Worm (Caenorhabditis elegans) whole organism, late embryonic: ENCODE measurements around the gene hda-5.

Source experiments
- C08G9.2 ChIP-seq: sonication (generic microtip); optimal IDR thresholded peaks from 2 replicates; lab custom pipeline; 2016; ENCODE audit warnings: mild to moderate bottlenecking, missing genetic modification characterization, moderate library complexity, missing compliant biosample characterization
- C38D4.7 ChIP-seq: fragments of 200-800 bp; sonication (Bioruptor generic); optimal IDR thresholded peaks from 2 replicates; lab custom pipeline; 2018; ENCODE audit warnings: mild to moderate bottlenecking, missing genetic modification characterization, moderate library complexity, missing compliant biosample characterization
- K09A11.1 ChIP-seq: sonication (generic microtip); optimal IDR thresholded peaks from 2 replicates; lab custom pipeline; 2017; ENCODE audit warnings: antibody characterized with exemption, mild to moderate bottlenecking, missing genetic modification characterization, missing compliant biosample characterization; ENCODE audit not compliant: insufficient read depth
- T23F11.4 ChIP-seq: fragments of 200-800 bp; sonication (Bioruptor generic); optimal IDR thresholded peaks from 2 replicates; lab custom pipeline; 2018; ENCODE audit warnings: mild to moderate bottlenecking, missing genetic modification characterization, missing compliant biosample characterization
- Y22D7AL.16 ChIP-seq: sonication (generic microtip); optimal IDR thresholded peaks from 2 replicates; lab custom pipeline; 2016; ENCODE audit warnings: missing genetic modification characterization, missing compliant biosample characterization
- ahr-1 ChIP-seq: sonication (generic microtip); optimal IDR thresholded peaks from 2 replicates; lab custom pipeline; 2016; ENCODE audit warnings: missing genetic modification characterization, missing compliant biosample characterization
- ceh-14 ChIP-seq: sonication (generic microtip); optimal IDR thresholded peaks from 2 replicates; lab custom pipeline; 2016; ENCODE audit warnings: missing genotype, missing genetic modification characterization, missing compliant biosample characterization
- ceh-18 ChIP-seq: sonication (generic microtip); optimal IDR thresholded peaks from 2 replicates; lab custom pipeline; 2016; ENCODE audit warnings: missing genetic modification characterization, missing compliant biosample characterization
- ceh-22 ChIP-seq: sonication (generic microtip); optimal IDR thresholded peaks from 2 replicates; lab custom pipeline; 2017; ENCODE audit warnings: missing biosample characterization, missing genetic modification characterization
- ceh-48 ChIP-seq: sonication (generic microtip); optimal IDR thresholded peaks from 2 replicates; lab custom pipeline; 2016; ENCODE audit warnings: missing genetic modification characterization, inconsistent platforms, missing compliant biosample characterization
- ceh-6 ChIP-seq: fragments of 200-800 bp; sonication (Bioruptor generic); optimal IDR thresholded peaks from 2 replicates; lab custom pipeline; 2018; ENCODE audit warnings: mild to moderate bottlenecking, missing genetic modification characterization, missing compliant biosample characterization
- dmd-4 ChIP-seq: sonication (generic microtip); optimal IDR thresholded peaks from 2 replicates; lab custom pipeline; 2016; ENCODE audit warnings: borderline replicate concordance, missing genetic modification characterization, missing compliant biosample characterization
- elt-2 ChIP-seq: sonication (generic microtip); optimal IDR thresholded peaks from 2 replicates; lab custom pipeline; 2016; ENCODE audit warnings: missing genetic modification reagents, missing genetic modification characterization, missing compliant biosample characterization
- fax-1 ChIP-seq: sonication (generic microtip); optimal IDR thresholded peaks from 2 replicates; lab custom pipeline; 2016; ENCODE audit warnings: missing genotype, missing genetic modification characterization, missing compliant biosample characterization
- hlh-13 ChIP-seq: fragments of 200-800 bp; sonication (Bioruptor generic); optimal IDR thresholded peaks from 2 replicates; lab custom pipeline; 2018; ENCODE audit warnings: mild to moderate bottlenecking, missing genetic modification characterization, missing compliant biosample characterization
- lim-6 ChIP-seq: sonication (generic microtip); optimal IDR thresholded peaks from 2 replicates; lab custom pipeline; 2016; ENCODE audit warnings: missing genetic modification characterization, missing compliant biosample characterization
- mec-3 ChIP-seq: sonication (generic microtip); optimal IDR thresholded peaks from 2 replicates; lab custom pipeline; 2016; ENCODE audit warnings: borderline replicate concordance, missing genetic modification characterization, missing compliant biosample characterization
- nfya-1 ChIP-seq: sonication (generic microtip); optimal IDR thresholded peaks from 2 replicates; lab custom pipeline; 2017; ENCODE audit warnings: missing genetic modification characterization, mild to moderate bottlenecking, missing compliant biosample characterization, antibody characterized with exemption, moderate library complexity
- nhr-11 ChIP-seq: fragments of 150-350 bp; optimal IDR thresholded peaks from 2 replicates; lab custom pipeline; 2014; ENCODE audit warnings: missing biosample characterization, missing genetic modification characterization
- npax-4 ChIP-seq: sonication (generic microtip); optimal IDR thresholded peaks from 2 replicates; lab custom pipeline; 2016; ENCODE audit warnings: missing genetic modification characterization, missing compliant biosample characterization
- pag-3 ChIP-seq: sonication (generic microtip); optimal IDR thresholded peaks from 2 replicates; lab custom pipeline; 2016; ENCODE audit warnings: missing compliant biosample characterization, missing genetic modification characterization, borderline replicate concordance
- pat-9 ChIP-seq: fragments of 200-800 bp; sonication (Bioruptor generic); optimal IDR thresholded peaks from 2 replicates; lab custom pipeline; 2018; ENCODE audit warnings: mild to moderate bottlenecking, missing genetic modification characterization, moderate library complexity, missing compliant biosample characterization
- pha-2 ChIP-seq: sonication (generic microtip); optimal IDR thresholded peaks from 2 replicates; lab custom pipeline; 2017; ENCODE audit warnings: mild to moderate bottlenecking, missing genetic modification characterization, missing compliant biosample characterization
- rnt-1 ChIP-seq: sonication (generic microtip); optimal IDR thresholded peaks from 2 replicates; lab custom pipeline; 2016; ENCODE audit warnings: missing genetic modification characterization, missing compliant biosample characterization
- sdc-2 ChIP-seq: sonication (generic microtip); optimal IDR thresholded peaks from 2 replicates; lab custom pipeline; 2016; ENCODE audit warnings: missing genotype, missing genetic modification characterization, missing compliant biosample characterization
- sox-2 ChIP-seq: fragments of 200-800 bp; sonication (Bioruptor generic); IDR thresholded peaks from 2 replicates; pipeline ENCODE4 v1.3.6; 2022; ENCODE audit warnings: missing genetic modification reagents, missing genetic modification characterization, missing compliant biosample characterization
- sox-4 ChIP-seq: sonication (generic microtip); optimal IDR thresholded peaks from 2 replicates; lab custom pipeline; 2017; ENCODE audit warnings: mild to moderate bottlenecking, missing genetic modification characterization, inconsistent platforms, missing compliant biosample characterization
- syd-9 ChIP-seq: sonication (generic microtip); optimal IDR thresholded peaks from 2 replicates; lab custom pipeline; 2016; ENCODE audit warnings: mild to moderate bottlenecking, missing genetic modification characterization, moderate library complexity, missing compliant biosample characterization
- tbx-2 ChIP-seq: sonication (generic microtip); optimal IDR thresholded peaks from 2 replicates; lab custom pipeline; 2016; ENCODE audit warnings: missing genetic modification characterization, missing compliant biosample characterization
- ttx-3 ChIP-seq: sonication (generic microtip); optimal IDR thresholded peaks from 2 replicates; lab custom pipeline; 2016; ENCODE audit warnings: missing genetic modification reagents, missing genetic modification characterization, missing compliant biosample characterization
- unc-3 ChIP-seq, 2 experiments: fragments of 200-800 bp in 1 of 2; sonication (Bioruptor generic) in 1 of 2; sonication (generic microtip) in 1 of 2; conservative IDR thresholded peaks in 1 of 2; optimal IDR thresholded peaks in 1 of 2; 2 replicates each; pipeline versions ENCODE4 v1.3.6 to Lab custom; 2016 to 2022; ENCODE audit warnings: missing compliant biosample characterization in 2 of 2, missing genetic modification characterization in 2 of 2, missing genetic modification reagents in 1 of 2
- unc-42 ChIP-seq: sonication (generic microtip); optimal IDR thresholded peaks from 2 replicates; lab custom pipeline; 2016; ENCODE audit warnings: missing genotype, missing genetic modification characterization, missing compliant biosample characterization
- unc-86 ChIP-seq: sonication (generic microtip); optimal IDR thresholded peaks from 2 replicates; lab custom pipeline; 2016; ENCODE audit warnings: missing genetic modification characterization, missing compliant biosample characterization

Gene hda-5

DNA sequence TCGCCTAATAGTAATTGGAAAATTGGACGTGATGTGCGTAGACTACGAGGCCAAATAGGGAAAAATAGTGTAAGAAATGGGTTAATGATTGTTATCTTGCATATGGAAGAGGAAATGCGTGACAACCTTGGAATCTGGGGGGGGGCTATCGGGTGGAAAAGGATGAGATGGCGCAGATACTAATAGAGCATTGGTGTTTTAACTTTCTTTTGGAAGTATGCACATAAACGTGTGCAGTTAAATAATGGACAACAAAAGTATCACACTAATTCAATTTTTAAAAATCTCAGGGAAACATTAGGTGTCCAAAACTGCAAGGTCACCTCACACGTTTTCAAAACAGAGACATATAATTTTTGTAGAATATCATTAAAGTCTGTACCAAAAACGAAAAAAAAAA lies 21.0 kb downstream of the hda-5 start, which contains the start of gene Y6D1A.2:
TSS of gene Y6D1A.2 (minus strand) at position 101 of the 400 bp plus-strand sequence.
- TF ChIP-seq elt-2 (tag; lab: Kevin White, UChicago) (no peak), pha-2 (tag; lab: Kevin White, UChicago) (no peak), T23F11.4 (no peak), hlh-13 (GFP tag; lab: Kevin White, UChicago) (no peak), lim-6 (tag; lab: Kevin White, UChicago) (no peak), unc-42 (tag; lab: Kevin White, UChicago) (no peak), nhr-11 (tag; lab: Kevin White, UChicago) (no peak), C38D4.7 (GFP tag; lab: Kevin White, UChicago) (no peak)
- TF ChIP-seq, all 69 proteins: peak for 0

DNA sequence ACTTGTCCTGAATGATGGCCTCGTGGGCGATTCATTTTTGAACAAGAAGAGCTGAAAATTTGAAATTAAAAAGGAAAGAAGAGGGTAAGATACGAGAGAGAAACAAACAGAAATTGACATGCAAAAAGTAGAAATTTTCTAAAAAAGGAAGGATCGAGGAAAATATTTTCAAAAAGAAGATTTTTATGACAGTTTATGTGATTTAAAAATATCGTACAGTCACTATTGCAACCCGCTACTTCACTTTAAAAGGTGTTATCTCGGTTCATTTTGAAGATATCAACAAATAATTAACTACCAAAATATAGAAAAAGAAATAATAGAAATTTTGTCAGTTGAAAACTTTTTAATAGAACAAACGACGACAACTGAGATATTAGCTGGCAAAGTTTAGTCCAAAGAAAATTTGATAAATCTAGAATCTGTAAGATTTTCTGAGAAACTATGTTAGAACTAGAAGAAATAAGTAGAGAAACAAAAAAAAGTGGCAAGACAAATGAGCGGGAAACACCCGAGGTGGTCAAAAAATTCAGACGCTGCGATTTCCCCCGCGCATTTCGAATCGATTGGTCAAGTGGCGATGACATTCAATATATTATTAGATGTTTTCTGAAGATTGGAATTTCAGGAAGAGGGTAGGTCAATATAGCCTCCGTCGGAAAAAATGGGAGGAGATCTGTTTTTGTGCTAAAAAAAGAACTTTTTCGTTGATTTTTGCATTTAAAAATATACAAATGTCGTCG lies 24.9 kb downstream of the hda-5 start, which contains the start of gene Y6D1A.1:
TSS of gene Y6D1A.1 (minus strand) at position 51 of the 743 bp plus-strand sequence.
- TF ChIP-seq rnt-1 (tag; lab: Kevin White, UChicago), result no peak
- TF ChIP-seq ceh-6 (GFP tag; lab: Kevin White, UChicago), result no peak
- no peak for TF ChIP-seq pag-3 (tag; lab: Kevin White, UChicago)
- no peak for TF ChIP-seq syd-9 (tag; lab: Kevin White, UChicago)
- TF ChIP-seq unc-42 (tag; lab: Kevin White, UChicago), result no peak
- TF ChIP-seq lim-6 (tag; lab: Kevin White, UChicago), result no peak
- TF ChIP-seq pat-9 (tag; lab: Kevin White, UChicago), result no peak
- no peak for TF ChIP-seq tbx-2 (tag; lab: Kevin White, UChicago)
- no peak for TF ChIP-seq sox-2 (GFP tag; lab: Robert Waterston, UW)
- no peak for TF ChIP-seq nfya-1
- TF ChIP-seq ceh-48 (tag; lab: Kevin White, UChicago), result no peak
- TF ChIP-seq npax-4 (tag; lab: Kevin White, UChicago), result no peak
- TF ChIP-seq ceh-14 (tag; lab: Kevin White, UChicago), result no peak
- no peak for TF ChIP-seq sox-4 (tag; lab: Kevin White, UChicago)
- TF ChIP-seq ceh-22, result no peak
- TF ChIP-seq ceh-18 (tag; lab: Kevin White, UChicago), result no peak
- no peak for TF ChIP-seq C08G9.2 (tag; lab: Kevin White, UChicago)
- no peak for TF ChIP-seq ttx-3 (tag; lab: Kevin White, UChicago)
- no peak for TF ChIP-seq mec-3
- no peak for TF ChIP-seq K09A11.1 (tag; lab: Kevin White, UChicago)

DNA sequence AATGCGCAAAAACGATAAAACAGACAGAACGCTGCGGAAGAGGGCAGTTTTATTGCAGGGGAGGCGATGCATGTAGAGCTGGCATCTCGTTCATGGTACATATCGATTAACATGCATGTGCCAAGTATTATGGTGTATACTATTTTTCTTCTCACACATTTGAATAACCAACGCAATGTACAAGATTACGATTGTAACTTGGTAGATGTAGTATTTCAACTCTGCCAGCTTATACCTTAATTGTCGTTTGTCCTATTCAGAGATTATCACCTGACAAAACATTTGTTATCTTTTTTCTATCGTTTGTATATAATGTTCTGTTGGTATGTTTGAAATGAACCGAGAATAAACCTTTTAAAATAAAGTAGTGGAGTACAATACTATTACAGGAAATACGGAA lies 31.1 kb downstream of the hda-5 start, which contains the start of gene pes-5:
TSS of gene pes-5 (minus strand) at position 101 of the 400 bp plus-strand sequence.
- no peak for TF ChIP-seq Y22D7AL.16
- TF ChIP-seq fax-1 (tag; lab: Kevin White, UChicago), result no peak
- no peak for TF ChIP-seq ceh-6 (GFP tag; lab: Kevin White, UChicago)
- TF ChIP-seq unc-86 (tag; lab: Kevin White, UChicago), result no peak
- no peak for TF ChIP-seq ceh-18 (tag; lab: Kevin White, UChicago)
- no peak for TF ChIP-seq rnt-1 (tag; lab: Kevin White, UChicago)
- no peak for TF ChIP-seq ahr-1 (tag; lab: Kevin White, UChicago)
- TF ChIP-seq unc-3 (GFP tag; conservative IDR thresholded peaks at IDR 0.05; lab: Robert Waterston, UW), result no peak
- TF ChIP-seq unc-3 (tag; optimal IDR thresholded peaks at IDR 0.05; lab: Kevin White, UChicago), result no peak
- no peak for TF ChIP-seq dmd-4 (tag; lab: Kevin White, UChicago)
- TF ChIP-seq sox-2 (GFP tag; lab: Robert Waterston, UW), result no peak
- TF ChIP-seq tbx-2 (tag; lab: Kevin White, UChicago), result no peak
- no peak for TF ChIP-seq sdc-2 (tag; lab: Kevin White, UChicago)
